Fruit fly (Drosophila melanogaster) whole organism, pupa: ENCODE data around the gene emei.
A peak's percentile ranks its signal among the peaks of the same experiment; 100 is the strongest.

Experiments used
- CG10348 ChIP-seq: fragments of 200-800 bp; sonication (Bioruptor generic); IDR thresholded peaks from 2 replicates; pipeline ENCODE4 v1.3.6; 2022; ENCODE audit warnings: missing biosample characterization, missing genetic modification characterization
- CG12605 ChIP-seq: fragments of 200-800 bp; sonication (Bioruptor generic); IDR thresholded peaks from 2 replicates; pipeline ENCODE4 v1.3.6; 2022; ENCODE audit warnings: missing biosample characterization, missing genetic modification characterization
- CG13204 ChIP-seq: fragments of 200-800 bp; sonication (Bioruptor generic); optimal IDR thresholded peaks from 2 replicates; lab custom pipeline; 2018; ENCODE audit warnings: missing biosample characterization, mild to moderate bottlenecking, missing genetic modification characterization, moderate library complexity
- CG14655 ChIP-seq: fragments of 200-800 bp; sonication (Bioruptor generic); optimal IDR thresholded peaks from 3 replicates; lab custom pipeline; 2017; ENCODE audit warnings: mild to moderate bottlenecking, missing biosample characterization, missing genetic modification reagents, missing genetic modification characterization
- CG8301 ChIP-seq: fragments of 200-800 bp; sonication (Bioruptor generic); optimal IDR thresholded peaks from 2 replicates; lab custom pipeline; 2018; ENCODE audit warnings: missing biosample characterization, mild to moderate bottlenecking, missing genetic modification characterization
- CG9948 ChIP-seq: fragments of 200-800 bp; sonication (Bioruptor generic); optimal IDR thresholded peaks from 2 replicates; lab custom pipeline; 2018; ENCODE audit warnings: missing biosample characterization, mild to moderate bottlenecking, missing genetic modification characterization, moderate library complexity
- D1 ChIP-seq: fragments of 200-800 bp; sonication (Bioruptor generic); optimal IDR thresholded peaks from 2 replicates; lab custom pipeline; 2018; ENCODE audit warnings: missing biosample characterization, mild to moderate bottlenecking, missing genetic modification characterization, moderate library complexity
- EcR ChIP-seq: fragments of 200-800 bp; sonication (Bioruptor generic); optimal IDR thresholded peaks from 3 replicates; lab custom pipeline; 2019; ENCODE audit warnings: missing biosample characterization, missing genetic modification characterization, mild to moderate bottlenecking, moderate library complexity, missing genetic modification reagents
- Ets98B ChIP-seq: fragments of 200-800 bp; sonication (Bioruptor generic); IDR thresholded peaks from 2 replicates; pipeline ENCODE4 v1.3.6; 2022; ENCODE audit warnings: missing biosample characterization, missing genetic modification characterization
- Pif1A ChIP-seq: fragments of 200-800 bp; sonication (Bioruptor generic); optimal IDR thresholded peaks from 3 replicates; lab custom pipeline; 2016; ENCODE audit warnings: missing biosample characterization, missing genetic modification characterization
- gl ChIP-seq: fragments of 200-800 bp; sonication (Bioruptor generic); optimal IDR thresholded peaks from 2 replicates; lab custom pipeline; 2018; ENCODE audit warnings: missing biosample characterization, mild to moderate bottlenecking, missing genetic modification characterization

dm6 chr3L:11118627-11119395, 9.3 kb downstream of the emei start:
- TF ChIP-seq Ets98B (GFP tag; lab: Robert Waterston, UW) (peak; percentile 65), CG10348 (GFP tag; lab: Robert Waterston, UW) (no peak), CG9948 (tag; lab: Kevin White, UChicago) (no peak), CG12605 (peak; percentile 72), D1 (tag; lab: Kevin White, UChicago) (no peak), gl (tag; lab: Kevin White, UChicago) (peak; percentile 55), EcR (GFP tag; lab: Kevin White, UChicago) (peak; percentile 29), Pif1A (GFP tag; lab: Kevin White, UChicago) (peak; percentile 42), CG14655 (GFP tag; lab: Kevin White, UChicago) (peak; percentile 2), CG8301 (tag; lab: Kevin White, UChicago) (no peak), CG13204 (peak; percentile 64)
